Fruit fly (Drosophila melanogaster): ENCODE measurements around the gene Amt.
A peak's percentile ranks its signal among the peaks of the same experiment; 100 is the strongest.

Gene Amt

dm6 chr3R:15222973-15223372 lies 26.0 kb downstream of the Amt start, which contains the start of gene Polr2G (continued):
- TF ChIP-seq CG17568 (GFP tag; optimal IDR thresholded peaks at IDR 0.05): no peak
- no peak for TF ChIP-seq CG1647 (GFP tag; optimal IDR thresholded peaks at IDR 0.05)
- TF ChIP-seq az2 (GFP tag; optimal IDR thresholded peaks at IDR 0.05): no peak
- TF ChIP-seq CG2889 (GFP tag; IDR thresholded peaks at IDR 0.05): no peak
- no peak for TF ChIP-seq tap (tag; optimal IDR thresholded peaks at IDR 0.05)
- TF ChIP-seq Oli (tag; optimal IDR thresholded peaks at IDR 0.05): no peak
- no peak for TF ChIP-seq insv (GFP tag; optimal IDR thresholded peaks at IDR 0.05)
- no peak for TF ChIP-seq CG42726 (GFP tag; IDR thresholded peaks at IDR 0.05; ENCODE audit: partially characterized antibody)
- TF ChIP-seq bsh (GFP tag; optimal IDR thresholded peaks at IDR 0.05): no peak
- TF ChIP-seq CG7839 (tag; optimal IDR thresholded peaks at IDR 0.05): no peak
- peak; percentile 15; the same call in 1 of the 2 replicates for TF ChIP-seq Scr (GFP tag; IDR thresholded peaks at IDR 0.05; ENCODE audit: partially characterized antibody)
- TF ChIP-seq Blimp-1 (GFP tag; optimal IDR thresholded peaks at IDR 0.05): no peak
- TF ChIP-seq zen2 (GFP tag; IDR thresholded peaks at IDR 0.05; ENCODE audit: partially characterized antibody): no peak
- TF ChIP-seq gce (GFP tag; IDR thresholded peaks at IDR 0.05): no peak
- no peak for TF ChIP-seq Doc3 (GFP tag; IDR thresholded peaks at IDR 0.05; ENCODE audit: partially characterized antibody)

dm6 chr3R:15218824-15219576 lies 29.9 kb downstream of the Amt start, which contains the start of the genes SIDL and CG12241:
TSS of gene SIDL (minus strand) at chr3R:15218874.
TSS of gene CG12241 (plus strand) at chr3R:15219256.
- TF ChIP-seq twi (tag; optimal IDR thresholded peaks at IDR 0.05) (peak; percentile 13), CG15073 (GFP tag; optimal IDR thresholded peaks at IDR 0.05) (no peak), bab2 (GFP tag; optimal IDR thresholded peaks at IDR 0.05) (peak; percentile 82), CG6765 (GFP tag; optimal IDR thresholded peaks at IDR 0.05) (peak; percentile 68), CG17568 (GFP tag; optimal IDR thresholded peaks at IDR 0.05) (no peak), shn (GFP tag; optimal IDR thresholded peaks at IDR 0.05) (peak; percentile 21), CG17612 (GFP tag; IDR thresholded peaks at IDR 0.05) (peak; percentile 87), chn (GFP tag; optimal IDR thresholded peaks at IDR 0.05) (peak; percentile 74), bbx (GFP tag; IDR thresholded peaks at IDR 0.05; ENCODE audit: partially characterized antibody) (no peak), hb (GFP tag; IDR thresholded peaks at IDR 0.05; ENCODE audit: partially characterized antibody) (no peak), Myb (GFP tag; optimal IDR thresholded peaks at IDR 0.05) (peak; percentile 49), CG10462 (GFP tag; optimal IDR thresholded peaks at IDR 0.05) (peak; percentile 17), CG5245 (GFP tag; optimal IDR thresholded peaks at IDR 0.05) (peak; percentile 48), Hr78 (GFP tag; optimal IDR thresholded peaks at IDR 0.05) (no peak), CrebB (tag; optimal IDR thresholded peaks at IDR 0.05) (no peak), Taf1 (GFP tag; IDR thresholded peaks at IDR 0.05) (peak; percentile 93), gcm (GFP tag; optimal IDR thresholded peaks at IDR 0.05) (peak; percentile 46), CG10979 (tag; optimal IDR thresholded peaks at IDR 0.05) (peak; percentile 73), CG31365 (tag; optimal IDR thresholded peaks at IDR 0.05) (peak; percentile 27), sqz (GFP tag; optimal IDR thresholded peaks at IDR 0.05) (no peak), Hmx (GFP tag; optimal IDR thresholded peaks at IDR 0.05) (no peak), Ptx1 (GFP tag; IDR thresholded peaks at IDR 0.05) (peak; percentile 96), HLH54F (GFP tag; optimal IDR thresholded peaks at IDR 0.05) (peak; percentile 59), HLH4C (GFP tag; IDR thresholded peaks at IDR 0.05; ENCODE audit: partially characterized antibody) (no peak; the same call in 2 of the 3 replicates), Hand (GFP tag; optimal IDR thresholded peaks at IDR 0.05) (no peak), Usf (GFP tag; optimal IDR thresholded peaks at IDR 0.05) (no peak), Jarid2 (GFP tag; optimal IDR thresholded peaks at IDR 0.05) (no peak), Hsf (GFP tag; optimal IDR thresholded peaks at IDR 0.05) (peak; percentile 72), CoRest (tag; optimal IDR thresholded peaks at IDR 0.05) (peak; percentile 67), Mrtf (GFP tag; IDR thresholded peaks at IDR 0.05) (peak; percentile 85), CG10209 (GFP tag; optimal IDR thresholded peaks at IDR 0.05) (peak; percentile 61), CG18262 (tag; optimal IDR thresholded peaks at IDR 0.05) (peak; percentile 90), CG3163 (GFP tag; optimal IDR thresholded peaks at IDR 0.05) (no peak), CG3847 (GFP tag; IDR thresholded peaks at IDR 0.05) (peak; percentile 52; the same call in 1 of the 2 replicates)

Measured in whole organism, embryonic.